Fruit fly (Drosophila melanogaster): ENCODE results near the gene CG4592.

CG4592 gene

DNA sequence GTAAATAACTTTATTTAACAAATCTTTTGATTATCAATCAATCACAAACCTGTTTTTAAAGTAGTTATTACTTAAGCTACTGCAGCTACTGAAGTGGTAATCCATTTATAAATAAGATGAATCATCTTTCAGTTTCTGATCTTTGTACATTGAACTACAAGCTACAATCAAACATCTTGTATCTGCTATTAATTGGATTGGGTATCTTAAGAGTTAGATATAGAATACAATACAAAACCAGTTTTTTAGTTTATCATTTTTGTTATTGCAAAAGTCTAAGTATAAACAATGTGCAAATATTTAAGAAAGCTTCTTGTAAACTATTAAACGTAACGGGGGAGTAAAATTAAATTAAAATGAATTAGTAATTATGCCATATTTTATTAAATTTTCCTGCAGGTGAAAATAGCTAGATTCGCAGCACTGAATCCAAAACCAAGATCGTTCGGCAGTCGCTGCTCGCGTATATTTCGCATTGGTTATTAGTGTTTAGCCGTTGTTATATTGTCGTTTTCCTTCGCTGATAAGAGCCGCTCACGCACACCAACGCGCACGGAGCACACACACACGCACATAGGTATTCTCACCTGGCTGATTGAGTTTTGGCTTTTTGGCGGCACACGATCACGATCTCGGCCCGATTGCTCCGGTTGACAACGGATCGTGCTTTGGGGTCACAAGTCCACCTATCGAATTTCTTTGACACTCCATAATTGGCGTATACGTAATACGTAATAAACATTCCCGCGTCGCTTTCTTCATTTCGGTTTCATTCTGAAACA lies 26.5 kb downstream of the CG4592 start (continued):
- no peak for TF ChIP-seq scrt (GFP tag; optimal IDR thresholded peaks at IDR 0.05)
- peak; percentile 68 for TF ChIP-seq cg (GFP tag; optimal IDR thresholded peaks at IDR 0.05)
- peak in 1 of 2 experiments; percentile 62 for TF ChIP-seq Pdp1 (GFP tag; optimal IDR thresholded peaks at IDR 0.05)
- no peak for TF ChIP-seq lola (GFP tag; optimal IDR thresholded peaks at IDR 0.05)
- no peak for TF ChIP-seq Usf (GFP tag; optimal IDR thresholded peaks at IDR 0.05)
- peak; percentile 17 for TF ChIP-seq sens (GFP tag)
- no peak for TF ChIP-seq az2 (GFP tag; optimal IDR thresholded peaks at IDR 0.05)
- no peak for TF ChIP-seq B-H1 (GFP tag; IDR thresholded peaks at IDR 0.05)
- TF ChIP-seq Oaz (GFP tag; IDR thresholded peaks at IDR 0.05): no peak
- TF ChIP-seq Six4 (GFP tag; optimal IDR thresholded peaks at IDR 0.05): no peak
- no peak for TF ChIP-seq gfzf (GFP tag; optimal IDR thresholded peaks at IDR 0.05)
- TF ChIP-seq Hr51 (GFP tag; optimal IDR thresholded peaks at IDR 0.05): no peak
- TF ChIP-seq Ets65A (GFP tag): no peak
- TF ChIP-seq sug (tag; optimal IDR thresholded peaks at IDR 0.05): peak; percentile 59
- no peak for TF ChIP-seq inv (GFP tag; IDR thresholded peaks at IDR 0.05; ENCODE audit: partially characterized antibody)
- TF ChIP-seq CG10209 (GFP tag; optimal IDR thresholded peaks at IDR 0.05): no peak
- no peak for TF ChIP-seq CG12071 (GFP tag; optimal IDR thresholded peaks at IDR 0.05)
- no peak for TF ChIP-seq da (GFP tag; optimal IDR thresholded peaks at IDR 0.05)
- no peak for TF ChIP-seq CG8478 (optimal IDR thresholded peaks at IDR 0.05)
- no peak for TF ChIP-seq CG6813 (GFP tag; optimal IDR thresholded peaks at IDR 0.05)
- TF ChIP-seq shn (GFP tag; optimal IDR thresholded peaks at IDR 0.05): no peak
- TF ChIP-seq NC2β (GFP tag; optimal IDR thresholded peaks at IDR 0.05): no peak
- no peak for TF ChIP-seq CG1792 (GFP tag; optimal IDR thresholded peaks at IDR 0.05)
- TF ChIP-seq CG11723 (GFP tag; optimal IDR thresholded peaks at IDR 0.05): no peak
- no peak for TF ChIP-seq CG3281 (GFP tag; optimal IDR thresholded peaks at IDR 0.05)
- no peak for TF ChIP-seq CG31388 (GFP tag; optimal IDR thresholded peaks at IDR 0.05)
- TF ChIP-seq HmgD (GFP tag; optimal IDR thresholded peaks at IDR 0.05): no peak
- TF ChIP-seq CG3847 (GFP tag; IDR thresholded peaks at IDR 0.05): no peak
- TF ChIP-seq CG11247 (GFP tag; IDR thresholded peaks at IDR 0.05): no peak
- TF ChIP-seq CG6791 (GFP tag; IDR thresholded peaks at IDR 0.05; ENCODE audit: partially characterized antibody): no peak
- TF ChIP-seq CG17186 (GFP tag; optimal IDR thresholded peaks at IDR 0.05): no peak
- TF ChIP-seq cad (GFP tag; optimal IDR thresholded peaks at IDR 0.05): no peak
- TF ChIP-seq tx (GFP tag; optimal IDR thresholded peaks at IDR 0.05): no peak
- no peak for TF ChIP-seq Max (GFP tag; optimal IDR thresholded peaks at IDR 0.05)
- no peak for TF ChIP-seq klu (GFP tag; IDR thresholded peaks at IDR 0.05)
- TF ChIP-seq insv (GFP tag; optimal IDR thresholded peaks at IDR 0.05): no peak
- TF ChIP-seq nau (GFP tag; optimal IDR thresholded peaks at IDR 0.05): no peak
- TF ChIP-seq CG9797 (GFP tag; optimal IDR thresholded peaks at IDR 0.05): no peak
- no peak for TF ChIP-seq al (GFP tag; IDR thresholded peaks at IDR 0.05)
- TF ChIP-seq chif (GFP tag; optimal IDR thresholded peaks at IDR 0.05): no peak
- TF ChIP-seq CG1647 (GFP tag; optimal IDR thresholded peaks at IDR 0.05): no peak
- TF ChIP-seq org-1 (GFP tag; optimal IDR thresholded peaks at IDR 0.05): no peak
- TF ChIP-seq E2f1 (GFP tag; IDR thresholded peaks at IDR 0.05): no peak
- no peak for TF ChIP-seq CG13296 (GFP tag; optimal IDR thresholded peaks at IDR 0.05)
- TF ChIP-seq Awh (GFP tag; IDR thresholded peaks at IDR 0.05): no peak
- TF ChIP-seq HmgZ (tag; optimal IDR thresholded peaks at IDR 0.05): peak; percentile 8
- no peak for TF ChIP-seq dm (GFP tag; optimal IDR thresholded peaks at IDR 0.05)
- TF ChIP-seq Hr3 (GFP tag; optimal IDR thresholded peaks at IDR 0.05): no peak
- no peak for TF ChIP-seq kah (GFP tag; optimal IDR thresholded peaks at IDR 0.05)
- no peak for TF ChIP-seq pros (GFP tag; optimal IDR thresholded peaks at IDR 0.05)
- peak; percentile 39 for TF ChIP-seq B-H2 (GFP tag; optimal IDR thresholded peaks at IDR 0.05)
